Fruit fly (Drosophila melanogaster) whole organism, pupa: ENCODE results near the gene CG43246.

Experiments
- CG10348 ChIP-seq: fragments of 200-800 bp; sonication (Bioruptor generic); IDR thresholded peaks from 2 replicates; pipeline ENCODE4 v1.3.6; 2022; ENCODE audit warnings: missing biosample characterization, missing genetic modification characterization
- CG13204 ChIP-seq: fragments of 200-800 bp; sonication (Bioruptor generic); optimal IDR thresholded peaks from 2 replicates; lab custom pipeline; 2018; ENCODE audit warnings: missing biosample characterization, mild to moderate bottlenecking, missing genetic modification characterization, moderate library complexity
- CG15710 ChIP-seq: fragments of 200-800 bp; sonication (Bioruptor generic); optimal IDR thresholded peaks from 2 replicates; lab custom pipeline; 2018; ENCODE audit warnings: missing biosample characterization, mild to moderate bottlenecking, missing genetic modification characterization, moderate library complexity
- CG17806 ChIP-seq: fragments of 200-800 bp; sonication (Bioruptor generic); optimal IDR thresholded peaks from 2 replicates; lab custom pipeline; 2018; ENCODE audit warnings: missing biosample characterization, mild to moderate bottlenecking, missing genetic modification characterization, moderate library complexity
- CG32121 ChIP-seq: fragments of 200-800 bp; sonication (Bioruptor generic); IDR thresholded peaks from 2 replicates; pipeline ENCODE4 v1.3.6; 2022; ENCODE audit warnings: missing biosample characterization, missing genetic modification characterization
- CG8159 ChIP-seq: fragments of 200-800 bp; sonication (Bioruptor generic); optimal IDR thresholded peaks from 3 replicates; lab custom pipeline; 2018; ENCODE audit warnings: missing biosample characterization, mild to moderate bottlenecking, missing genetic modification characterization, moderate library complexity
- CG8301 ChIP-seq: fragments of 200-800 bp; sonication (Bioruptor generic); optimal IDR thresholded peaks from 2 replicates; lab custom pipeline; 2018; ENCODE audit warnings: missing biosample characterization, mild to moderate bottlenecking, missing genetic modification characterization
- CG9948 ChIP-seq: fragments of 200-800 bp; sonication (Bioruptor generic); optimal IDR thresholded peaks from 2 replicates; lab custom pipeline; 2018; ENCODE audit warnings: missing biosample characterization, mild to moderate bottlenecking, missing genetic modification characterization, moderate library complexity
- D1 ChIP-seq: fragments of 200-800 bp; sonication (Bioruptor generic); optimal IDR thresholded peaks from 2 replicates; lab custom pipeline; 2018; ENCODE audit warnings: missing biosample characterization, mild to moderate bottlenecking, missing genetic modification characterization, moderate library complexity
- EcR ChIP-seq: fragments of 200-800 bp; sonication (Bioruptor generic); optimal IDR thresholded peaks from 3 replicates; lab custom pipeline; 2019; ENCODE audit warnings: missing biosample characterization, missing genetic modification characterization, mild to moderate bottlenecking, moderate library complexity, missing genetic modification reagents
- Ets98B ChIP-seq: fragments of 200-800 bp; sonication (Bioruptor generic); IDR thresholded peaks from 2 replicates; pipeline ENCODE4 v1.3.6; 2022; ENCODE audit warnings: missing biosample characterization, missing genetic modification characterization
- Snoo ChIP-seq: fragments of 200-800 bp; sonication (Bioruptor generic); optimal IDR thresholded peaks from 3 replicates; lab custom pipeline; 2017; ENCODE audit warnings: missing biosample characterization, mild to moderate bottlenecking, missing genetic modification characterization, inconsistent platforms
- fd96Ca ChIP-seq: fragments of 200-800 bp; sonication (Bioruptor generic); IDR thresholded peaks from 3 replicates; pipeline ENCODE4 v1.3.6; 2022; ENCODE audit warnings: missing biosample characterization, missing genetic modification characterization
- rn ChIP-seq: fragments of 200-800 bp; sonication (Bioruptor generic); IDR thresholded peaks from 2 replicates; pipeline ENCODE4 v1.3.6; 2022; ENCODE audit warnings: missing biosample characterization, missing genetic modification characterization

dm6 chr3L:14558947-14559509 lies 22.6 kb downstream of the CG43246 start:
- TF ChIP-seq CG10348 (GFP tag; lab: Robert Waterston, UW) = no peak
- TF ChIP-seq Snoo (tag; lab: Kevin White, UChicago) = no peak
- no peak for TF ChIP-seq CG8301
- TF ChIP-seq CG15710 = no peak
- TF ChIP-seq CG32121 (GFP tag; lab: Robert Waterston, UW) = no peak
- TF ChIP-seq CG8159 = no peak
- no peak for TF ChIP-seq rn (GFP tag; lab: Robert Waterston, UW)
- TF ChIP-seq D1 = no peak
- no peak for TF ChIP-seq CG13204 (GFP tag; lab: Kevin White, UChicago)
- no peak for TF ChIP-seq fd96Ca (GFP tag; lab: Robert Waterston, UW)
- no peak for TF ChIP-seq CG17806
- TF ChIP-seq EcR (GFP tag; lab: Kevin White, UChicago) = no peak
- TF ChIP-seq CG9948 (tag; lab: Kevin White, UChicago) = no peak
- TF ChIP-seq Ets98B (GFP tag; lab: Robert Waterston, UW) = no peak
